Fruit fly (Drosophila melanogaster) whole organism, pupa: ENCODE data around the gene vls.

ENCODE experiments used
- CG10348 ChIP-seq: fragments of 200-800 bp; sonication (Bioruptor generic); IDR thresholded peaks from 2 replicates; pipeline ENCODE4 v1.3.6; 2022; ENCODE audit warnings: missing biosample characterization, missing genetic modification characterization
- CG12605 ChIP-seq: fragments of 200-800 bp; sonication (Bioruptor generic); IDR thresholded peaks from 2 replicates; pipeline ENCODE4 v1.3.6; 2022; ENCODE audit warnings: missing biosample characterization, missing genetic modification characterization
- CG15710 ChIP-seq: fragments of 200-800 bp; sonication (Bioruptor generic); optimal IDR thresholded peaks from 2 replicates; lab custom pipeline; 2018; ENCODE audit warnings: missing biosample characterization, mild to moderate bottlenecking, missing genetic modification characterization, moderate library complexity
- D1 ChIP-seq: fragments of 200-800 bp; sonication (Bioruptor generic); optimal IDR thresholded peaks from 2 replicates; lab custom pipeline; 2018; ENCODE audit warnings: missing biosample characterization, mild to moderate bottlenecking, missing genetic modification characterization, moderate library complexity

DNA sequence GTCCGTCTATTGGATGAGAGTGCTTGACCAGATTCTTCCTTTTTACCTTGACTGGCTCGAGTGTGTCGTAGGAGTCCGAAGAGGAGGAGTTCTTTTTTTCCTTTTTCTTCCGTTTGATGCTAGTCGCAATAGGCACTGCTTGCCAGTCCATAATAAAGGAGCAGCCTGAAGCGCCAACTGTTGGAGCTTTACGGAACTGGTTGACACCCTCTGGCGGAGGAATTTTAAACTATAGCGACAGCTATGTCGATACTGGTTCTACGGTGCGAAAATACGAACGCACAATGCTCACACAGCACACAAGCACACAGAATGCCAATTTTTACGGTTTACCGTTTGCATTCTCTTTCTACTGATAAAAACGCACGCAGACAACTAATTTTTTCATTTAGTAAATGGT is 41.1 kb upstream of the vls start:
- TF ChIP-seq CG12605 (no peak), D1 (tag; lab: Kevin White, UChicago) (no peak), CG15710 (tag; lab: Kevin White, UChicago) (no peak), CG10348 (GFP tag; lab: Robert Waterston, UW) (no peak)
